Fruit fly (Drosophila melanogaster): ENCODE measurements around the gene yem.

yem gene

DNA sequence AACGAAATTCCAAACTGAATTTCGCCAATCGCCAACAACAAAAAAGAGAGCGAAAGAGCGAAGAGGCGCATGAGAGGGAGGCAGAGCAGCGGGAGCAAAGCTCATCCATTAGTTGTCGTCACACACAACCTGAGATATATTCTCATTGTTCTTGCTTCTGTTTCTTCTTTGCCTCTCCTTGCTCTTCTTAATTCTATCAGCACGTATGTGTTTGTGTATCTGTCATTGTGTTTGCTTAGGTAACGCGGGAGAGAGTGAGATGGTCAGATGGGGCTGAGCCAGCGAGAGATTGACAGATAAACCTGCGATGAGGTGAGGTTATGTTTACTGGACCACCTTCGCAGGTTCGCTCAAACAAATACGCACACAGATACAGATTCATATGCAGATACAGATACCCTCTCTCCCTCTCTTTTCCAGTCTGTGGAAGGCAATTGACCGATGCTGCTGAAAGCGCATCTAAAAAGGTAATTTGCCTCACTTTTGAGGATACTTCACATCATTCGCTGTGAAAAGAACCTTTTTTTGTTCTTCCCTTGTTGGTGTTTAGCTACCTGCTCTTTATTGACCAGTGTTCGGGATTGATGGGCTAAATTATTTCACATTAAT, 48.6 kb downstream of the yem start (continued):
- TF ChIP-seq HmgD (GFP tag; optimal IDR thresholded peaks at IDR 0.05) (no peak), CG6765 (GFP tag; optimal IDR thresholded peaks at IDR 0.05) (no peak), CG11085 (GFP tag; IDR thresholded peaks at IDR 0.05) (no peak), Adf1 (GFP tag; IDR thresholded peaks at IDR 0.05) (no peak), CG9437 (GFP tag; optimal IDR thresholded peaks at IDR 0.05) (no peak), Fer2 (tag; optimal IDR thresholded peaks at IDR 0.05) (no peak), al (GFP tag; IDR thresholded peaks at IDR 0.05) (no peak), CG18011 (GFP tag; optimal IDR thresholded peaks at IDR 0.05) (no peak), p53 (GFP tag; optimal IDR thresholded peaks at IDR 0.05) (no peak)

DNA sequence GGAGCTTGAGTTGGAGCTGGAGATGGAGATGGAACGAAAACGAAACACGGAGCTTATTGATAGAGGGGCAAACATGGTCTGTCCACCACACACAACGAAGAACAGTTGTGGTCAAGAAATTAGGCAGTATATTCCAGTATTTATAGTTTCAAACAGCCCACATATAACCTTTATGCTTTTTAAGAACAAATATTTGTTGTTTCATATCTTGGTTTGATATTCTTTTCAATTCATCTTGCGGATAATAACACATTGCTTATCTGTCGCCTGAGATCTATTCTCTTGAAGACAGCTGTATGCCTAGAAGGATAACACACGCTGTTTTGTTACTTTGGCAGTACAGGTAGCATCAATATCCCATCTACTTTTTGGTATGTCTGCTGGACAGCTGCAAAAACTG, 49.8 kb downstream of the yem start:
- no peak for TF ChIP-seq CG8478 (optimal IDR thresholded peaks at IDR 0.05)
- peak; percentile 1 for TF ChIP-seq zen (tag; optimal IDR thresholded peaks at IDR 0.05)
- TF ChIP-seq Med (GFP tag): peak; percentile 35
- no peak for TF ChIP-seq ash1 (GFP tag; optimal IDR thresholded peaks at IDR 0.05)
- 0 out of 2 replicates have a peak, but pooled peaks have one; percentile 52 for TF ChIP-seq CG11696 (GFP tag; IDR thresholded peaks at IDR 0.05)
- peak; percentile 9 for TF ChIP-seq CG1603 (tag; optimal IDR thresholded peaks at IDR 0.05)
- TF ChIP-seq ac (GFP tag; optimal IDR thresholded peaks at IDR 0.05): peak; percentile 51
- TF ChIP-seq Neu2 (GFP tag; optimal IDR thresholded peaks at IDR 0.05; ENCODE audit: borderline replicate concordance): no peak
- TF ChIP-seq inv (GFP tag; IDR thresholded peaks at IDR 0.05; ENCODE audit: partially characterized antibody): no peak
- TF ChIP-seq bsh (GFP tag; optimal IDR thresholded peaks at IDR 0.05): peak in 1 of 2 experiments; percentile 22

DNA sequence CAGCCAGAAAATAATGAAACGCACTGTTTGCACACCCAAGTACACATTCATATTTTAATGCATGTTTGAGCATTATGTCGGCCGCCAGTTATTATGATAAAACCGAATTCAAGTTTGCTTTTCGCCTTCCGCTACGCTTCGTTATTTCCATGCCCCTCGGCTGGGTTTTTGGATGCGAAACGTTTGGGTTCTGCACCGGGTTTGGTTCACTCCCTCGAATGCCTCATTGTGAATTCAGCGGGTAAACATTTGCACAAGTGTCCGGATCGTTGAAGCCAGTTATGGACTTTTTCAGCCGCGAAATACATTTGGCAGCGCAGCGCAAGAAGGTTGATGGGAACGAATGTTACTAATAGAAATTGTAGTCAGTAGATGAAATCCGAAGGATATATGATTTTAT, 51.5 kb downstream of the yem start:
- no peak for TF ChIP-seq MTF-1 (GFP tag; optimal IDR thresholded peaks at IDR 0.05; ENCODE audit: borderline replicate concordance)
- TF ChIP-seq sens (GFP tag): peak; percentile 24
- peak; percentile 20 for TF ChIP-seq ATbp (GFP tag; optimal IDR thresholded peaks at IDR 0.05)
- no peak for TF ChIP-seq Mes4 (GFP tag; optimal IDR thresholded peaks at IDR 0.05)
- no peak for TF ChIP-seq fd102C (GFP tag; optimal IDR thresholded peaks at IDR 0.05)
- no peak for TF ChIP-seq CG7357 (GFP tag; IDR thresholded peaks at IDR 0.05)
- no peak for TF ChIP-seq CG14965 (GFP tag; optimal IDR thresholded peaks at IDR 0.05; ENCODE audit: borderline replicate concordance)
- TF ChIP-seq CG2116 (GFP tag; optimal IDR thresholded peaks at IDR 0.05): no peak
- no peak for TF ChIP-seq ara (GFP tag; IDR thresholded peaks at IDR 0.05)
- no peak for TF ChIP-seq CG14667 (GFP tag; IDR thresholded peaks at IDR 0.05)
- TF ChIP-seq CG12744 (GFP tag; optimal IDR thresholded peaks at IDR 0.05): no peak
- TF ChIP-seq Oaz (GFP tag; IDR thresholded peaks at IDR 0.05): no peak
- TF ChIP-seq CoRest (tag; optimal IDR thresholded peaks at IDR 0.05): no peak
- peak; percentile 13 for TF ChIP-seq lab (GFP tag; optimal IDR thresholded peaks at IDR 0.05)
- TF ChIP-seq Med (GFP tag): peak; percentile 53
- TF ChIP-seq Camta (GFP tag; optimal IDR thresholded peaks at IDR 0.05): no peak
- TF ChIP-seq Abd-B (GFP tag; optimal IDR thresholded peaks at IDR 0.05): no peak
- TF ChIP-seq CG12769 (tag; optimal IDR thresholded peaks at IDR 0.05): no peak
- TF ChIP-seq CG1024 (GFP tag; IDR thresholded peaks at IDR 0.05): no peak
- no peak for TF ChIP-seq CG2129 (GFP tag; IDR thresholded peaks at IDR 0.05; ENCODE audit: partially characterized antibody)
- no peak for TF ChIP-seq CG8089 (GFP tag; optimal IDR thresholded peaks at IDR 0.05)
- TF ChIP-seq Oli (tag; optimal IDR thresholded peaks at IDR 0.05): no peak
- no peak for TF ChIP-seq cg (GFP tag; optimal IDR thresholded peaks at IDR 0.05)
- TF ChIP-seq CG34376 (GFP tag; optimal IDR thresholded peaks at IDR 0.05): no peak
- no peak for TF ChIP-seq CG2875 (GFP tag; optimal IDR thresholded peaks at IDR 0.05)
- TF ChIP-seq Nf-YA (GFP tag; IDR thresholded peaks at IDR 0.05): no peak
- TF ChIP-seq gcm2 (GFP tag; optimal IDR thresholded peaks at IDR 0.05): no peak
- TF ChIP-seq tx (GFP tag; optimal IDR thresholded peaks at IDR 0.05): no peak
- no peak for TF ChIP-seq nau (GFP tag; optimal IDR thresholded peaks at IDR 0.05)
- no peak for TF ChIP-seq cad (GFP tag; optimal IDR thresholded peaks at IDR 0.05)
- peak; percentile 15 for TF ChIP-seq wek (GFP tag; optimal IDR thresholded peaks at IDR 0.05)

Data from whole organism, embryonic.